Worm (Caenorhabditis elegans) whole organism, late embryonic: ENCODE data around the gene srx-116.

Experiments used
- F13H6.1 ChIP-seq: sonication (generic microtip); optimal IDR thresholded peaks from 2 replicates; lab custom pipeline; 2016; ENCODE audit warnings: missing genetic modification characterization, missing compliant biosample characterization
- K02D7.2 ChIP-seq: sonication (generic microtip); optimal IDR thresholded peaks from 2 replicates; lab custom pipeline; 2017; ENCODE audit warnings: mild to moderate bottlenecking, missing genetic modification characterization, missing compliant biosample characterization
- K09A11.1 ChIP-seq: sonication (generic microtip); optimal IDR thresholded peaks from 2 replicates; lab custom pipeline; 2017; ENCODE audit warnings: antibody characterized with exemption, mild to moderate bottlenecking, missing genetic modification characterization, missing compliant biosample characterization; ENCODE audit not compliant: insufficient read depth
- T23F11.4 ChIP-seq: fragments of 200-800 bp; sonication (Bioruptor generic); optimal IDR thresholded peaks from 2 replicates; lab custom pipeline; 2018; ENCODE audit warnings: mild to moderate bottlenecking, missing genetic modification characterization, missing compliant biosample characterization
- ahr-1 ChIP-seq: sonication (generic microtip); optimal IDR thresholded peaks from 2 replicates; lab custom pipeline; 2016; ENCODE audit warnings: missing genetic modification characterization, missing compliant biosample characterization
- ama-1 ChIP-seq: fragments of 150-350 bp; optimal IDR thresholded peaks from 2 replicates; lab custom pipeline; 2014
- ceh-18 ChIP-seq: sonication (generic microtip); optimal IDR thresholded peaks from 2 replicates; lab custom pipeline; 2016; ENCODE audit warnings: missing genetic modification characterization, missing compliant biosample characterization
- ceh-19 ChIP-seq: fragments of 200-800 bp; sonication (Bioruptor generic); optimal IDR thresholded peaks from 2 replicates; lab custom pipeline; 2018; ENCODE audit warnings: mild to moderate bottlenecking, missing genetic modification characterization, missing compliant biosample characterization
- ceh-2 ChIP-seq: sonication (generic microtip); optimal IDR thresholded peaks from 2 replicates; lab custom pipeline; 2016; ENCODE audit warnings: missing genotype, missing genetic modification characterization, missing compliant biosample characterization
- ceh-22 ChIP-seq: sonication (generic microtip); optimal IDR thresholded peaks from 2 replicates; lab custom pipeline; 2017; ENCODE audit warnings: missing biosample characterization, missing genetic modification characterization
- ceh-30 ChIP-seq: fragments of 150-350 bp; optimal IDR thresholded peaks from 2 replicates; lab custom pipeline; 2014; ENCODE audit warnings: missing biosample characterization, missing genetic modification characterization
- ceh-31 ChIP-seq: sonication (generic microtip); optimal IDR thresholded peaks from 2 replicates; lab custom pipeline; 2016; ENCODE audit warnings: missing genetic modification characterization, missing compliant biosample characterization
- ceh-45 ChIP-seq: fragments of 200-800 bp; sonication (Bioruptor generic); IDR thresholded peaks from 2 replicates; pipeline ENCODE4 v1.3.6; 2022; ENCODE audit warnings: missing genetic modification reagents, missing genetic modification characterization, missing compliant biosample characterization
- ceh-48 ChIP-seq: sonication (generic microtip); optimal IDR thresholded peaks from 2 replicates; lab custom pipeline; 2016; ENCODE audit warnings: missing genetic modification characterization, inconsistent platforms, missing compliant biosample characterization
- ceh-6 ChIP-seq: fragments of 200-800 bp; sonication (Bioruptor generic); optimal IDR thresholded peaks from 2 replicates; lab custom pipeline; 2018; ENCODE audit warnings: mild to moderate bottlenecking, missing genetic modification characterization, missing compliant biosample characterization
- ceh-9 ChIP-seq: sonication (generic microtip); optimal IDR thresholded peaks from 2 replicates; lab custom pipeline; 2016; ENCODE audit warnings: mild to moderate bottlenecking, missing genetic modification characterization, inconsistent platforms, missing compliant biosample characterization
- che-1 ChIP-seq: sonication (generic microtip); optimal IDR thresholded peaks from 2 replicates; lab custom pipeline; 2016; ENCODE audit warnings: mild to moderate bottlenecking, missing genetic modification characterization, missing compliant biosample characterization
- dmd-4 ChIP-seq: sonication (generic microtip); optimal IDR thresholded peaks from 2 replicates; lab custom pipeline; 2016; ENCODE audit warnings: borderline replicate concordance, missing genetic modification characterization, missing compliant biosample characterization
- elt-2 ChIP-seq: sonication (generic microtip); optimal IDR thresholded peaks from 2 replicates; lab custom pipeline; 2016; ENCODE audit warnings: missing genetic modification reagents, missing genetic modification characterization, missing compliant biosample characterization
- hlh-13 ChIP-seq: fragments of 200-800 bp; sonication (Bioruptor generic); optimal IDR thresholded peaks from 2 replicates; lab custom pipeline; 2018; ENCODE audit warnings: mild to moderate bottlenecking, missing genetic modification characterization, missing compliant biosample characterization
- hlh-15 ChIP-seq: sonication (generic microtip); optimal IDR thresholded peaks from 2 replicates; lab custom pipeline; 2016; ENCODE audit warnings: missing genetic modification characterization, missing compliant biosample characterization
- hlh-30 ChIP-seq: sonication (generic microtip); optimal IDR thresholded peaks from 2 replicates; lab custom pipeline; 2017; ENCODE audit warnings: antibody characterized with exemption, missing genetic modification characterization, missing compliant biosample characterization; ENCODE audit not compliant: insufficient read depth
- hlh-8 ChIP-seq: sonication (generic microtip); optimal IDR thresholded peaks from 2 replicates; lab custom pipeline; 2016; ENCODE audit warnings: missing genotype, missing genetic modification characterization, missing compliant biosample characterization
- lim-6 ChIP-seq: sonication (generic microtip); optimal IDR thresholded peaks from 2 replicates; lab custom pipeline; 2016; ENCODE audit warnings: missing genetic modification characterization, missing compliant biosample characterization
- nfya-1 ChIP-seq: sonication (generic microtip); optimal IDR thresholded peaks from 2 replicates; lab custom pipeline; 2017; ENCODE audit warnings: missing genetic modification characterization, mild to moderate bottlenecking, missing compliant biosample characterization, antibody characterized with exemption, moderate library complexity
- nhr-11 ChIP-seq: fragments of 150-350 bp; optimal IDR thresholded peaks from 2 replicates; lab custom pipeline; 2014; ENCODE audit warnings: missing biosample characterization, missing genetic modification characterization
- nhr-232 ChIP-seq: sonication (generic microtip); optimal IDR thresholded peaks from 2 replicates; lab custom pipeline; 2016; ENCODE audit warnings: missing genetic modification characterization, missing compliant biosample characterization
- pag-3 ChIP-seq: sonication (generic microtip); optimal IDR thresholded peaks from 2 replicates; lab custom pipeline; 2016; ENCODE audit warnings: missing compliant biosample characterization, missing genetic modification characterization, borderline replicate concordance
- pat-9 ChIP-seq: fragments of 200-800 bp; sonication (Bioruptor generic); optimal IDR thresholded peaks from 2 replicates; lab custom pipeline; 2018; ENCODE audit warnings: mild to moderate bottlenecking, missing genetic modification characterization, moderate library complexity, missing compliant biosample characterization
- pax-1 ChIP-seq: fragments of 150-350 bp; optimal IDR thresholded peaks from 2 replicates; lab custom pipeline; 2014; ENCODE audit warnings: missing biosample characterization, missing genetic modification characterization
- pha-4 ChIP-seq: fragments of 150-350 bp; optimal IDR thresholded peaks from 2 replicates; lab custom pipeline; 2018; ENCODE audit warnings: missing biosample characterization, missing genetic modification reagents, missing genetic modification characterization
- ref-2 ChIP-seq: sonication (generic microtip); optimal IDR thresholded peaks from 2 replicates; lab custom pipeline; 2016; ENCODE audit warnings: missing genetic modification characterization, missing compliant biosample characterization
- rnt-1 ChIP-seq: sonication (generic microtip); optimal IDR thresholded peaks from 2 replicates; lab custom pipeline; 2016; ENCODE audit warnings: missing genetic modification characterization, missing compliant biosample characterization
- sdc-2 ChIP-seq: sonication (generic microtip); optimal IDR thresholded peaks from 2 replicates; lab custom pipeline; 2016; ENCODE audit warnings: missing genotype, missing genetic modification characterization, missing compliant biosample characterization
- sox-2 ChIP-seq: fragments of 200-800 bp; sonication (Bioruptor generic); IDR thresholded peaks from 2 replicates; pipeline ENCODE4 v1.3.6; 2022; ENCODE audit warnings: missing genetic modification reagents, missing genetic modification characterization, missing compliant biosample characterization
- syd-9 ChIP-seq: sonication (generic microtip); optimal IDR thresholded peaks from 2 replicates; lab custom pipeline; 2016; ENCODE audit warnings: mild to moderate bottlenecking, missing genetic modification characterization, moderate library complexity, missing compliant biosample characterization
- tbx-2 ChIP-seq: sonication (generic microtip); optimal IDR thresholded peaks from 2 replicates; lab custom pipeline; 2016; ENCODE audit warnings: missing genetic modification characterization, missing compliant biosample characterization
- ttx-3 ChIP-seq: sonication (generic microtip); optimal IDR thresholded peaks from 2 replicates; lab custom pipeline; 2016; ENCODE audit warnings: missing genetic modification reagents, missing genetic modification characterization, missing compliant biosample characterization
- unc-55 ChIP-seq: sonication (generic microtip); optimal IDR thresholded peaks from 2 replicates; lab custom pipeline; 2017; ENCODE audit warnings: missing biosample characterization, missing genetic modification reagents, missing genetic modification characterization
- zip-5 ChIP-seq: sonication (generic microtip); optimal IDR thresholded peaks from 2 replicates; lab custom pipeline; 2016; ENCODE audit warnings: missing genetic modification characterization, missing compliant biosample characterization
- ztf-16 ChIP-seq: sonication (generic microtip); optimal IDR thresholded peaks from 2 replicates; lab custom pipeline; 2017; ENCODE audit warnings: missing genetic modification characterization, missing compliant biosample characterization

The srx-116 gene

DNA sequence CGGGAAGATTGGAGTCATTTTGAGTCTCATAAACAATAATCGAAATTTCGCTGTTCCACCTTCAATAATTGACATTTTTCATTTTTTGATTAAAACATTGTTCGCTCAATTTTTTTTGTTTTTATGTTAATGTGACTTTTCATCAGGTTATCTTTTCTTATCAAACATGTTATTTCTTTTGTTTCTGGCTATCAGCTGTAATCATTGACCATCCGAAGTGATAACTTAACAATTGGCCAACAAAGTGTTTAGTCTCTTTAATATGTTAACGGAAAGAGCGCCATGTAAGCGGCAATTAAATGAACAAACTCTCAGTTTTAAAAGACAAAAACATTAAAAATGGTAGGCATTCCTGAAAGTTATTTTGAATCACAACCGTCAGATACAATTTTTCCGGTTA lies 36.7 kb upstream of the srx-116 start:
- no peak for TF ChIP-seq ahr-1 (tag; lab: Kevin White, UChicago)
- TF ChIP-seq nfya-1, result no peak
- TF ChIP-seq ceh-9 (tag; lab: Kevin White, UChicago), result no peak
- TF ChIP-seq ceh-22 (tag; lab: Kevin White, UChicago), result no peak
- no peak for TF ChIP-seq hlh-15
- no peak for TF ChIP-seq K02D7.2 (tag; lab: Kevin White, UChicago)
- TF ChIP-seq ama-1 (lab: Kevin White, UChicago), result no peak
- TF ChIP-seq elt-2 (tag; lab: Kevin White, UChicago), result peak; percentile 93
- no peak for TF ChIP-seq hlh-13 (GFP tag; lab: Kevin White, UChicago)

DNA sequence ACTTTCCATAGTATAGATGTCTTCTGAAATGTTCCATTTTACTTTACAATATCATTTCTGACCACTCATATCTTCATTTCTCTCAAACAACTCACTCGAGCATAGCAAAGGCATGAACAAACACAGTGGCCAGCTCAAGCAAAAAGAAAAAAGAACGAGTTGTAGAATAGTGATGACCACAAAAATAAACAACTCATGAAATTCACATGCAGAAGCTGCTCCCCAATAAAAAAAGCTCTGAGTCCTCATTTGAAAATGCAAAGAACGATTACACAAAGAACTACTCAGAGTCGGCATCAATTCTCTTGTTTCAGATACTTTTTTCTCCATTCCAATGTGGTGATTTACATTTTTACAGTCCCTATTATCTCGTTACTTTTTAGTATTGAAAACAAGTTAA lies 36.0 kb upstream of the srx-116 start:
- TF ChIP-seq T23F11.4 (GFP tag; lab: Kevin White, UChicago), result no peak
- no peak for TF ChIP-seq ceh-45 (GFP tag; lab: Robert Waterston, UW)
- no peak for TF ChIP-seq zip-5 (tag; lab: Kevin White, UChicago)
- TF ChIP-seq, all 69 proteins: peak for 0

DNA sequence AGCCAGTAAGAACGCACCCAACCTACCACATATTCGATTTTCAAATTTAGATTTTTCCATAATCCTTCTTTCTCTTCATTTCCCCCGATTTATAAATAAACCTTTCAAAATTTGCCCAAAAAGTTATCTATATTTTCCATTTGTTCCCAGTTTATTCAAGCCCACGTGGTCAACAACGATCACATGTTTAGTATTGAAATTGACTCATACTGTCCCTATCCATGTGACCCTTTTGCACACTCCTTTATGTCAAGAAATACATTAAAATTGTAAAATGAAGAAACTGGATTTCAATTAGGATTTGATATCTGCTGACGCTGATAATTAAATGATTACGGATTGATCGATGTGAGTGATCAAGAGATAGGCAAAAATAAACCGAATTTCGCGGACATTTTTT lies 35.5 kb upstream of the srx-116 start:
- TF ChIP-seq syd-9 (tag; lab: Kevin White, UChicago), result no peak
- TF ChIP-seq ceh-19 (GFP tag; lab: Kevin White, UChicago), result no peak
- no peak for TF ChIP-seq ceh-6 (GFP tag; lab: Kevin White, UChicago)
- no peak for TF ChIP-seq ref-2
- TF ChIP-seq hlh-8 (tag; lab: Kevin White, UChicago), result no peak
- no peak for TF ChIP-seq rnt-1
- no peak for TF ChIP-seq nhr-11 (tag; lab: Kevin White, UChicago)
- no peak for TF ChIP-seq ceh-31 (tag; lab: Kevin White, UChicago)

DNA sequence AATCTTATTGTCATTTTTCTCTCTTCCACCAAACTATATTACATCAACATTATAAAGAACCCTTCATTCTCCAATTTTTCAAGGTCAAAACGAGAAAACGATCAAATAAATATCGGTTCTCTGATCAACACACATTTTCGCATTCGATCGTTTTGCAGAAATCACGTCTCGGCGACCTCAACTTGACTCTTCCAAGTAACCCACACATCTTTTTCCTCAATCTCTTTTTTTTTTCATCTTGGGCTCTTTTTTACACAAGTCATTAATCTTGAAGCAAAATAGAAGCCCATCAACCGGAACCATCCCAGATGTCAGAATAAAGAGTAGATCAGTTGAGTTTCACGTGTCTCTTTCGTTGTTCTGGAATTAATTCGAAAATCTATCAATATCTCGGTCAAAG lies 34.5 kb upstream of the srx-116 start:
- peak; percentile 3 for TF ChIP-seq hlh-8 (tag; lab: Kevin White, UChicago)
- no peak for TF ChIP-seq K09A11.1 (tag; lab: Kevin White, UChicago)
- TF ChIP-seq dmd-4 (tag; lab: Kevin White, UChicago), result no peak
- TF ChIP-seq hlh-30 (tag; lab: Kevin White, UChicago), result no peak

ce11 chrV:12637238-12637690 lies 33.4 kb upstream of the srx-116 start, which contains the start of gene F56H9.2:
Gene F56H9.2, plus strand, starts transcription at chrV:12637663.
- TF ChIP-seq ceh-30 (tag; lab: Kevin White, UChicago) (no peak), elt-2 (tag; lab: Kevin White, UChicago) (peak; percentile 66), pat-9 (tag; lab: Kevin White, UChicago) (no peak), hlh-8 (tag; lab: Kevin White, UChicago) (peak; percentile 55), ceh-48 (tag; lab: Kevin White, UChicago) (no peak), nhr-232 (tag; lab: Kevin White, UChicago) (no peak), ceh-9 (tag; lab: Kevin White, UChicago) (no peak), pha-4 (no peak), che-1 (no peak), ceh-31 (tag; lab: Kevin White, UChicago) (peak; percentile 45), ceh-2 (tag; lab: Kevin White, UChicago) (peak; percentile 48), sdc-2 (tag; lab: Kevin White, UChicago) (peak; percentile 55), sox-2 (peak; percentile 65), pax-1 (peak; percentile 23), lim-6 (no peak), nfya-1 (peak; percentile 52), ttx-3 (tag; lab: Kevin White, UChicago) (no peak), pag-3 (tag; lab: Kevin White, UChicago) (no peak), tbx-2 (peak; percentile 65), F13H6.1 (no peak), ref-2 (no peak), ceh-18 (peak; percentile 41), ztf-16 (tag; lab: Kevin White, UChicago) (peak; percentile 32), hlh-30 (tag; lab: Kevin White, UChicago) (peak; percentile 69), unc-55 (peak; percentile 4)
